Fruit fly (Drosophila melanogaster) whole organism, embryonic: ENCODE data around the gene CG14207.

Source experiments
- CG10366 ChIP-seq: fragments of 200-800 bp; sonication (Bioruptor generic); IDR thresholded peaks from 2 replicates; pipeline ENCODE4 v1.3.6; 2022; ENCODE audit warnings: missing biosample characterization, missing genetic modification characterization
- CG10979 ChIP-seq: fragments of 200-800 bp; sonication (Bioruptor generic); optimal IDR thresholded peaks from 2 replicates; lab custom pipeline; 2018; ENCODE audit warnings: missing biosample characterization, mild to moderate bottlenecking, missing genetic modification characterization, moderate library complexity
- CG11456 ChIP-seq: fragments of 200-800 bp; sonication (Bioruptor generic); IDR thresholded peaks from 3 replicates; pipeline ENCODE4 v1.3.6; 2022; ENCODE audit warnings: missing biosample characterization, missing genetic modification characterization
- CG12071 ChIP-seq: fragments of 200-800 bp; sonication (Bioruptor generic); optimal IDR thresholded peaks from 3 replicates; lab custom pipeline; 2018; ENCODE audit warnings: missing biosample characterization, mild to moderate bottlenecking, missing genetic modification characterization
- CG12236 ChIP-seq: fragments of 200-800 bp; sonication (Bioruptor generic); optimal IDR thresholded peaks from 2 replicates; lab custom pipeline; 2016; ENCODE audit warnings: missing biosample characterization, missing genetic modification characterization
- CG12769 ChIP-seq: fragments of 200-800 bp; sonication (Bioruptor generic); optimal IDR thresholded peaks from 2 replicates; lab custom pipeline; 2019; ENCODE audit warnings: missing biosample characterization, mild to moderate bottlenecking, missing genetic modification characterization, moderate library complexity
- CG12942 ChIP-seq: fragments of 200-800 bp; sonication (Bioruptor generic); optimal IDR thresholded peaks from 3 replicates; lab custom pipeline; 2016; ENCODE audit warnings: missing biosample characterization, missing genetic modification characterization
- CG13624 ChIP-seq: fragments of 200-800 bp; sonication (Bioruptor generic); optimal IDR thresholded peaks from 2 replicates; lab custom pipeline; 2016; ENCODE audit warnings: missing biosample characterization, missing genetic modification characterization
- CG17359 ChIP-seq: fragments of 200-800 bp; sonication (Bioruptor generic); optimal IDR thresholded peaks from 3 replicates; lab custom pipeline; 2018; ENCODE audit warnings: missing biosample characterization, mild to moderate bottlenecking, missing genetic modification characterization, moderate library complexity
- CG2120 ChIP-seq: fragments of 200-800 bp; sonication (Bioruptor generic); optimal IDR thresholded peaks from 3 replicates; lab custom pipeline; 2016; ENCODE audit warnings: missing biosample characterization, missing genetic modification characterization
- CG2678 ChIP-seq: fragments of 200-800 bp; sonication (Bioruptor generic); optimal IDR thresholded peaks from 3 replicates; lab custom pipeline; 2019; ENCODE audit warnings: missing biosample characterization, mild to moderate bottlenecking, missing genetic modification characterization, moderate library complexity
- CG2712 ChIP-seq: fragments of 200-800 bp; optimal IDR thresholded peaks from 3 replicates; lab custom pipeline; 2019; ENCODE audit warnings: missing biosample characterization, mild to moderate bottlenecking, missing genetic modification characterization, moderate library complexity
- CG31388 ChIP-seq: fragments of 200-800 bp; sonication (Bioruptor generic); optimal IDR thresholded peaks from 2 replicates; lab custom pipeline; 2016; ENCODE audit warnings: missing biosample characterization, missing genetic modification characterization
- CG43689 ChIP-seq: fragments of 200-800 bp; sonication (Bioruptor generic); IDR thresholded peaks from 2 replicates; pipeline ENCODE4 v1.3.6; 2022; ENCODE audit warnings: missing biosample characterization, missing genetic modification characterization
- CG4707 ChIP-seq: fragments of 200-800 bp; sonication (Bioruptor generic); optimal IDR thresholded peaks from 2 replicates; lab custom pipeline; 2018; ENCODE audit warnings: missing biosample characterization, mild to moderate bottlenecking, missing genetic modification characterization, moderate library complexity
- CG6175 ChIP-seq: fragments of 200-800 bp; sonication (Bioruptor generic); IDR thresholded peaks from 3 replicates; pipeline ENCODE4 v1.3.6; 2022; ENCODE audit warnings: missing biosample characterization, missing genetic modification characterization
- CG7271 ChIP-seq: fragments of 200-800 bp; sonication (Bioruptor generic); optimal IDR thresholded peaks from 2 replicates; lab custom pipeline; 2018; ENCODE audit warnings: missing biosample characterization, mild to moderate bottlenecking, missing genetic modification characterization, moderate library complexity
- CG7357 ChIP-seq: fragments of 200-800 bp; sonication (Bioruptor generic); IDR thresholded peaks from 3 replicates; pipeline ENCODE4 v1.3.6; 2022; ENCODE audit warnings: missing biosample characterization, missing genetic modification characterization
- CG7928 ChIP-seq: fragments of 200-800 bp; sonication (Bioruptor generic); optimal IDR thresholded peaks from 2 replicates; lab custom pipeline; 2017; ENCODE audit warnings: missing biosample characterization, mild to moderate bottlenecking, missing genetic modification characterization
- CG7987 ChIP-seq: fragments of 200-800 bp; sonication (Bioruptor generic); optimal IDR thresholded peaks from 2 replicates; lab custom pipeline; 2018; ENCODE audit warnings: missing biosample characterization, mild to moderate bottlenecking, missing genetic modification characterization, moderate library complexity
- CTCF ChIP-seq: fragments of 200-800 bp; sonication (Bioruptor generic); optimal IDR thresholded peaks from 2 replicates; lab custom pipeline; 2017; ENCODE audit warnings: missing biosample characterization, mild to moderate bottlenecking, missing genetic modification characterization, moderate library complexity
- CrebB ChIP-seq: fragments of 200-800 bp; sonication (Bioruptor generic); optimal IDR thresholded peaks from 3 replicates; lab custom pipeline; 2018; ENCODE audit warnings: missing biosample characterization, mild to moderate bottlenecking, missing genetic modification characterization
- Doc3 ChIP-seq: fragments of 200-800 bp; sonication (Bioruptor generic); IDR thresholded peaks from 3 replicates; pipeline ENCODE4 v1.3.6; 2022; ENCODE audit warnings: missing biosample characterization, missing genetic modification characterization; ENCODE audit not compliant: partially characterized antibody
- Dref ChIP-seq: fragments of 200-800 bp; sonication (Bioruptor generic); IDR thresholded peaks from 2 replicates; pipeline ENCODE4 v1.3.6; 2022; ENCODE audit warnings: missing biosample characterization, missing genetic modification characterization
- ERR ChIP-seq: fragments of 200-800 bp; sonication (Bioruptor generic); optimal IDR thresholded peaks from 2 replicates; lab custom pipeline; 2016; ENCODE audit warnings: missing biosample characterization, missing genetic modification characterization
- Fer2 ChIP-seq: fragments of 200-800 bp; sonication (Bioruptor generic); optimal IDR thresholded peaks from 2 replicates; lab custom pipeline; 2018; ENCODE audit warnings: missing biosample characterization, mild to moderate bottlenecking, missing genetic modification characterization, moderate library complexity
- Gsc ChIP-seq: fragments of 200-800 bp; sonication (Bioruptor generic); IDR thresholded peaks from 2 replicates; pipeline ENCODE4 v1.3.6; 2022; ENCODE audit warnings: missing biosample characterization, missing genetic modification characterization
- H2.0 ChIP-seq: fragments of 200-800 bp; sonication (Bioruptor generic); IDR thresholded peaks from 2 replicates; pipeline ENCODE4 v1.3.6; 2022; ENCODE audit warnings: missing biosample characterization, missing genetic modification characterization
- HHEX ChIP-seq: fragments of 200-800 bp; sonication (Bioruptor generic); optimal IDR thresholded peaks from 3 replicates; lab custom pipeline; 2017; ENCODE audit warnings: missing biosample characterization, mild to moderate bottlenecking, missing genetic modification characterization, missing genetic modification reagents
- Hey ChIP-seq: fragments of 200-800 bp; sonication (Bioruptor generic); optimal IDR thresholded peaks from 3 replicates; lab custom pipeline; 2018; ENCODE audit warnings: missing biosample characterization, mild to moderate bottlenecking, missing genetic modification characterization
- Hmr ChIP-seq: fragments of 200-800 bp; sonication (Bioruptor generic); optimal IDR thresholded peaks from 3 replicates; lab custom pipeline; 2017; ENCODE audit warnings: mild to moderate bottlenecking, missing biosample characterization, missing genetic modification reagents, missing genetic modification characterization
- MBD-R2 ChIP-seq: fragments of 200-800 bp; sonication (Bioruptor generic); IDR thresholded peaks from 2 replicates; pipeline ENCODE4 v1.3.6; 2022; ENCODE audit warnings: missing biosample characterization, missing genetic modification characterization
- PHDP ChIP-seq: fragments of 200-800 bp; sonication (Bioruptor generic); optimal IDR thresholded peaks from 3 replicates; lab custom pipeline; 2018; ENCODE audit warnings: missing biosample characterization, mild to moderate bottlenecking, missing genetic modification characterization, moderate library complexity
- Ptx1 ChIP-seq: fragments of 200-800 bp; sonication (Bioruptor generic); IDR thresholded peaks from 2 replicates; pipeline ENCODE4 v1.3.6; 2022; ENCODE audit warnings: missing biosample characterization, missing genetic modification characterization
- Tbp ChIP-seq: fragments of >200 bp; optimal IDR thresholded peaks from 2 replicates; lab custom pipeline; 2018; ENCODE audit warnings: missing biosample characterization, missing genetic modification characterization
- Usf ChIP-seq: fragments of 200-800 bp; sonication (Bioruptor generic); optimal IDR thresholded peaks from 2 replicates; lab custom pipeline; 2017; ENCODE audit warnings: missing genotype, missing biosample characterization, missing genetic modification characterization
- ap ChIP-seq: fragments of 200-800 bp; sonication (Bioruptor generic); IDR thresholded peaks from 2 replicates; pipeline ENCODE4 v1.3.6; 2022; ENCODE audit warnings: missing biosample characterization, missing genetic modification characterization
- cwo ChIP-seq: fragments of 200-800 bp; sonication (Bioruptor generic); optimal IDR thresholded peaks from 3 replicates; lab custom pipeline; 2017; ENCODE audit warnings: missing biosample characterization, missing genetic modification characterization, mild to moderate bottlenecking, moderate library complexity, missing genetic modification reagents
- esg ChIP-seq: fragments of 200-800 bp; sonication (Bioruptor generic); conservative IDR thresholded peaks from 2 replicates; pipeline ENCODE4 v1.3.6; 2022; ENCODE audit warnings: missing biosample characterization, missing genetic modification characterization
- gem ChIP-seq: fragments of 200-800 bp; sonication (Bioruptor generic); optimal IDR thresholded peaks from 2 replicates; lab custom pipeline; 2019; ENCODE audit warnings: missing biosample characterization, mild to moderate bottlenecking, missing genetic modification characterization, moderate library complexity
- hkb ChIP-seq, 2 experiments: fragments of 200-800 bp in 1 of 2; fragments of >200 bp in 1 of 2; sonication (Bioruptor generic) in 1 of 2; IDR thresholded peaks in 1 of 2; optimal IDR thresholded peaks in 1 of 2; 2 replicates each; pipeline versions ENCODE4 v1.3.6 to Lab custom; 2017 to 2022; ENCODE audit warnings: missing biosample characterization in 1 of 2, missing genetic modification characterization in 1 of 2
- ind ChIP-seq: fragments of 200-800 bp; sonication (Bioruptor generic); optimal IDR thresholded peaks from 3 replicates; lab custom pipeline; 2016; ENCODE audit warnings: missing biosample characterization, missing genetic modification characterization
- lbe ChIP-seq: fragments of 200-800 bp; sonication (Bioruptor generic); optimal IDR thresholded peaks from 2 replicates; lab custom pipeline; 2016; ENCODE audit warnings: missing biosample characterization, mild to moderate bottlenecking, missing genetic modification characterization
- lmd ChIP-seq: fragments of 200-800 bp; sonication (Bioruptor generic); IDR thresholded peaks from 2 replicates; pipeline ENCODE4 v1.3.6; 2022; ENCODE audit warnings: missing biosample characterization, missing genetic modification characterization
- pros ChIP-seq: fragments of 200-800 bp; sonication (Bioruptor generic); optimal IDR thresholded peaks from 3 replicates; lab custom pipeline; 2019; ENCODE audit warnings: missing biosample characterization, mild to moderate bottlenecking, missing genetic modification characterization, moderate library complexity
- rib ChIP-seq: fragments of 200-800 bp; sonication (Bioruptor generic); IDR thresholded peaks from 2 replicates; pipeline ENCODE4 v1.3.6; 2022; ENCODE audit warnings: missing biosample characterization, missing genetic modification characterization
- slp2 ChIP-seq: fragments of 200-800 bp; sonication (Bioruptor generic); optimal IDR thresholded peaks from 2 replicates; lab custom pipeline; 2016; ENCODE audit warnings: missing biosample characterization, missing genetic modification characterization
- sqz ChIP-seq: fragments of 200-800 bp; sonication (Bioruptor generic); optimal IDR thresholded peaks from 3 replicates; lab custom pipeline; 2018; ENCODE audit warnings: missing biosample characterization, mild to moderate bottlenecking, missing genetic modification characterization
- tin ChIP-seq: fragments of 200-800 bp; sonication (Bioruptor generic); optimal IDR thresholded peaks from 3 replicates; lab custom pipeline; 2016; ENCODE audit warnings: missing biosample characterization, missing genetic modification characterization

Gene CG14207

dm6 chrX:19597684-19598363 is 7.2 kb upstream of the CG14207 start, which contains the start of gene RpS10b (continued):
- TF ChIP-seq CG31388 (peak; percentile 29), tin (GFP tag; lab: Kevin White, UChicago) (peak; percentile 72), CG2712 (tag; lab: Kevin White, UChicago) (peak; percentile 74), Usf (peak; percentile 86), CG10366 (peak; percentile 71), rib (GFP tag; lab: Robert Waterston, UW) (no peak; the same call in 1 of the 2 replicates), ind (GFP tag; lab: Kevin White, UChicago) (peak; percentile 72), sqz (GFP tag; lab: Kevin White, UChicago) (peak; percentile 94), CG7271 (peak; percentile 95), PHDP (tag; lab: Kevin White, UChicago) (peak; percentile 86), CG7928 (GFP tag; lab: Kevin White, UChicago) (peak; percentile 67), CG12769 (peak; percentile 78), CTCF (GFP tag; lab: Kevin White, UChicago) (peak; percentile 69), esg (GFP tag; lab: Robert Waterston, UW) (0 out of 2 replicates have a peak, but pooled peaks have one; percentile 19), lbe (GFP tag; lab: Kevin White, UChicago) (peak; percentile 71), Gsc (GFP tag; lab: Robert Waterston, UW) (no peak), cwo (GFP tag; lab: Kevin White, UChicago) (peak; percentile 77), gem (tag; lab: Kevin White, UChicago) (peak; percentile 57), MBD-R2 (GFP tag; lab: Robert Waterston, UW) (peak; percentile 42; the same call in 1 of the 2 replicates), lmd (peak; percentile 65), CG2120 (peak; percentile 65), CG4707 (GFP tag; lab: Kevin White, UChicago) (peak; percentile 90), CG17359 (peak; percentile 81), CG7987 (peak; percentile 97), CG13624 (GFP tag; lab: Kevin White, UChicago) (peak; percentile 90), hkb (optimal IDR thresholded peaks at IDR 0.05; lab: Kevin White, UChicago) (peak; percentile 49), hkb (GFP tag; IDR thresholded peaks at IDR 0.05; lab: Robert Waterston, UW) (peak; percentile 78), CG43689 (GFP tag; lab: Robert Waterston, UW) (peak; percentile 78), Tbp (GFP tag; lab: Kevin White, UChicago) (peak; percentile 39), CrebB (tag; lab: Kevin White, UChicago) (peak; percentile 94), CG6175 (GFP tag; lab: Robert Waterston, UW) (peak; percentile 66; the same call in 2 of the 3 replicates), Ptx1 (peak; percentile 61), Dref (GFP tag; lab: Robert Waterston, UW) (peak; percentile 84), H2.0 (GFP tag; lab: Robert Waterston, UW) (peak; percentile 71), CG10979 (tag; lab: Kevin White, UChicago) (peak; percentile 77), Doc3 (peak; percentile 89), ap (peak; percentile 71), Hey (tag; lab: Kevin White, UChicago) (peak; percentile 91), HHEX (GFP tag; lab: Kevin White, UChicago) (peak; percentile 95), CG12236 (GFP tag; lab: Kevin White, UChicago) (peak; percentile 88), slp2 (GFP tag; lab: Kevin White, UChicago) (peak; percentile 91), pros (GFP tag; lab: Kevin White, UChicago) (peak; percentile 54), Fer2 (tag; lab: Kevin White, UChicago) (peak; percentile 81), CG12071 (peak; percentile 94), CG11456 (peak; percentile 90), CG12942 (peak; percentile 57), CG7357 (GFP tag; lab: Robert Waterston, UW) (peak; percentile 57; the same call in 1 of the 3 replicates), CG2678 (peak; percentile 80), ERR (GFP tag; lab: Kevin White, UChicago) (peak; percentile 40), Hmr (GFP tag; lab: Kevin White, UChicago) (peak; percentile 97)
